Fruit fly (Drosophila melanogaster): ENCODE measurements around the gene RYa-R.

DNA sequence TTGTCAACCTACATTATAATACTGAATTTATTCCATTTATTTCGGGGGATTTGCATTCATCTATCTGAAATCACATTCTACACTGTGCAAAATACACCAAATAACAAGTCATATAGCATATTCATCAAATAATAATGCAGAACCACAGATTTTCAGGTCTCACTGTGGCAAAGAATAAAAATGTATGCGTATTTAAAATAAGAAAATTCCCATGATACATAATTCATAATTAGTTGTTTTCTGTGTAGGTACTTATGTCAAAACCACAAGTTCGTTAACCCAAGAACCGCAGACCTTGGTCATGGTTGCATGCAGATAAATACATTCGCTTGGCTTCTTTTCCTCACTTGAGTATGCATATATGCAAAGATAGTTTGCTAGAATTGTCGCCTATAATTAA is 95.5 kb downstream of the RYa-R start:
- TF ChIP-seq ss (GFP tag; optimal IDR thresholded peaks at IDR 0.05) (peak; percentile 24 to 27), Eip93F (GFP tag; optimal IDR thresholded peaks at IDR 0.05) (no peak), svp (GFP tag) (peak; percentile 68), salr (GFP tag; optimal IDR thresholded peaks at IDR 0.05) (no peak), CG6792 (GFP tag; optimal IDR thresholded peaks at IDR 0.05) (peak; percentile 33)
